Fruit fly (Drosophila melanogaster): ENCODE results near the gene GlcAT-S.

GlcAT-S gene

dm6 chr2L:9616654-9617053 lies 385 bp downstream of the GlcAT-S start (continued):
- TF ChIP-seq CG7372 (GFP tag; IDR thresholded peaks at IDR 0.05) (no peak), CG32772 (GFP tag; IDR thresholded peaks at IDR 0.05) (peak; percentile 94), CG14441 (GFP tag; IDR thresholded peaks at IDR 0.05) (peak; percentile 16; the same call in 1 of the 2 replicates), CG12071 (GFP tag; optimal IDR thresholded peaks at IDR 0.05) (peak; percentile 22), CG13894 (tag; optimal IDR thresholded peaks at IDR 0.05) (peak; percentile 39), CG5245 (GFP tag; optimal IDR thresholded peaks at IDR 0.05) (no peak), Awh (GFP tag; IDR thresholded peaks at IDR 0.05) (0 out of 2 replicates have a peak, but pooled peaks have one; percentile 26), B-H2 (GFP tag; optimal IDR thresholded peaks at IDR 0.05) (peak; percentile 68), gce (GFP tag; IDR thresholded peaks at IDR 0.05) (0 out of 3 replicates have a peak, but pooled peaks have one; percentile 36), CG18599 (GFP tag; optimal IDR thresholded peaks at IDR 0.05) (no peak), Camta (GFP tag; optimal IDR thresholded peaks at IDR 0.05) (no peak), lmd (GFP tag; IDR thresholded peaks at IDR 0.05) (peak; percentile 12; the same call in 1 of the 2 replicates), CG7745 (tag; optimal IDR thresholded peaks at IDR 0.05) (peak; percentile 47), ase (GFP tag; IDR thresholded peaks at IDR 0.05) (0 out of 3 replicates have a peak, but pooled peaks have one; percentile 18), Doc2 (GFP tag; IDR thresholded peaks at IDR 0.05) (no peak), hbn (GFP tag; IDR thresholded peaks at IDR 0.05; ENCODE audit: partially characterized antibody) (peak; percentile 16; the same call in 1 of the 2 replicates), CG3163 (GFP tag; optimal IDR thresholded peaks at IDR 0.05) (peak; percentile 28), tgo (GFP tag; IDR thresholded peaks at IDR 0.05) (peak; percentile 46; the same call in 2 of the 3 replicates), Nf-YB (GFP tag; optimal IDR thresholded peaks at IDR 0.05) (peak; percentile 25), tna (GFP tag; IDR thresholded peaks at IDR 0.05; ENCODE audit: partially characterized antibody) (peak; percentile 32; the same call in 1 of the 2 replicates), ewg (GFP tag; optimal IDR thresholded peaks at IDR 0.05) (peak; percentile 32), CG10366 (GFP tag; IDR thresholded peaks at IDR 0.05) (peak; percentile 16; the same call in 1 of the 2 replicates), oc (tag; optimal IDR thresholded peaks at IDR 0.05) (peak; percentile 37), CG16863 (GFP tag; optimal IDR thresholded peaks at IDR 0.05) (peak; percentile 39), cato (GFP tag; optimal IDR thresholded peaks at IDR 0.05; ENCODE audit: borderline replicate concordance) (no peak), CG12769 (tag; optimal IDR thresholded peaks at IDR 0.05) (peak; percentile 80), Mrtf (GFP tag; IDR thresholded peaks at IDR 0.05) (no peak), CG9609 (GFP tag; optimal IDR thresholded peaks at IDR 0.05) (peak; percentile 49), CG31224 (GFP tag; IDR thresholded peaks at IDR 0.05) (0 out of 2 replicates have a peak, but pooled peaks have one; percentile 32), CG17829 (tag; optimal IDR thresholded peaks at IDR 0.05) (no peak), Usf (GFP tag; optimal IDR thresholded peaks at IDR 0.05) (no peak), dmrt99B (tag; optimal IDR thresholded peaks at IDR 0.05) (no peak), zfh2 (GFP tag; optimal IDR thresholded peaks at IDR 0.05) (peak; percentile 75), CG3726 (GFP tag; IDR thresholded peaks at IDR 0.05) (no peak), CG3065 (GFP tag; optimal IDR thresholded peaks at IDR 0.05) (no peak), H2.0 (GFP tag; IDR thresholded peaks at IDR 0.05) (peak; percentile 45; the same call in 1 of the 2 replicates), CG7963 (GFP tag; IDR thresholded peaks at IDR 0.05; ENCODE audit: partially characterized antibody) (peak; percentile 79), pzg (GFP tag; optimal IDR thresholded peaks at IDR 0.05) (peak; percentile 75), fd64A (GFP tag; optimal IDR thresholded peaks at IDR 0.05) (no peak), CG13424 (tag; optimal IDR thresholded peaks at IDR 0.05) (peak; percentile 49), CG32767 (GFP tag; IDR thresholded peaks at IDR 0.05) (no peak), jumu (GFP tag; optimal IDR thresholded peaks at IDR 0.05) (peak; percentile 38), Med (GFP tag) (peak; percentile 85), shn (GFP tag; optimal IDR thresholded peaks at IDR 0.05) (peak; percentile 63), CG17912 (GFP tag; optimal IDR thresholded peaks at IDR 0.05) (peak; percentile 55), cas (GFP tag; IDR thresholded peaks at IDR 0.05) (0 out of 2 replicates have a peak, but pooled peaks have one; percentile 38), sr (GFP tag; IDR thresholded peaks at IDR 0.05) (peak; percentile 36; the same call in 1 of the 3 replicates), CG5953 (GFP tag; IDR thresholded peaks at IDR 0.05) (no peak; the same call in 1 of the 2 replicates), Dp (GFP tag; optimal IDR thresholded peaks at IDR 0.05) (peak; percentile 74), vvl (GFP tag; IDR thresholded peaks at IDR 0.05) (peak; percentile 86)

Data from whole organism, embryonic.